Fruit fly (Drosophila melanogaster) Kc167 (cell line): ENCODE results near the gene sgg.

Experiments
- Sin3A ChIP-seq: fragments of >200 bp; optimal IDR thresholded peaks from 2 replicates; lab custom pipeline; 2018; ENCODE audit warnings: missing external identifiers
- h ChIP-seq: fragments of >200 bp; optimal IDR thresholded peaks from 3 replicates; lab custom pipeline; 2018; ENCODE audit warnings: missing external identifiers
- psq ChIP-seq: fragments of >200 bp; optimal IDR thresholded peaks from 2 replicates; lab custom pipeline; 2017; ENCODE audit warnings: missing external identifiers

DNA sequence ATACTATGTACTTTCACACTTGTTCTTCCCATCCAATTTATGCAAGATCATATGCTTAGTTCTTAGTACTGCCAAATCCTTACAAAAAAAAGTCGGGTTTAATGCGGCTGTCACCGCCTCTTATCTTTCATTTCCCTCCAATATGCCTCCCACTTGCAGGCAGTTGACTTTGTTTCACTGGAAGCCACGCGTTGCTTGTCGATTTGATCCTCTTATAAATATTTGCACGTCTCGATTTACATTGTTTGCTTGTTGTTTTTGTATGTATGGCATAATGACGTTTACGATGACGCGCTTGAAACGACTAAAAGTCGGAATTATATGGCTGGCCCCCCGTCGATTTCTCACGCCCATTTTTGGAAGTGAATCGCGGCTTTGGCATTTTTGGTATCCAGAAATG, 15.2 kb downstream of the sgg start:
- no peak for TF ChIP-seq h (lab: Kevin White, UChicago)
- TF ChIP-seq psq (lab: Kevin White, UChicago), result no peak
- TF ChIP-seq Sin3A (lab: Kevin White, UChicago), result no peak
